Worm (Caenorhabditis elegans) whole organism, late embryonic: Measurements from ENCODE around the gene K06H6.1.

Experiments used
- C08G9.2 ChIP-seq: sonication (generic microtip); optimal IDR thresholded peaks from 2 replicates; lab custom pipeline; 2016; ENCODE audit warnings: mild to moderate bottlenecking, missing genetic modification characterization, moderate library complexity, missing compliant biosample characterization
- F13H6.1 ChIP-seq: sonication (generic microtip); optimal IDR thresholded peaks from 2 replicates; lab custom pipeline; 2016; ENCODE audit warnings: missing genetic modification characterization, missing compliant biosample characterization
- K02D7.2 ChIP-seq: sonication (generic microtip); optimal IDR thresholded peaks from 2 replicates; lab custom pipeline; 2017; ENCODE audit warnings: mild to moderate bottlenecking, missing genetic modification characterization, missing compliant biosample characterization
- K09A11.1 ChIP-seq: sonication (generic microtip); optimal IDR thresholded peaks from 2 replicates; lab custom pipeline; 2017; ENCODE audit warnings: antibody characterized with exemption, mild to moderate bottlenecking, missing genetic modification characterization, missing compliant biosample characterization; ENCODE audit not compliant: insufficient read depth
- T23F11.4 ChIP-seq: fragments of 200-800 bp; sonication (Bioruptor generic); optimal IDR thresholded peaks from 2 replicates; lab custom pipeline; 2018; ENCODE audit warnings: mild to moderate bottlenecking, missing genetic modification characterization, missing compliant biosample characterization
- ahr-1 ChIP-seq: sonication (generic microtip); optimal IDR thresholded peaks from 2 replicates; lab custom pipeline; 2016; ENCODE audit warnings: missing genetic modification characterization, missing compliant biosample characterization
- ama-1 ChIP-seq: fragments of 150-350 bp; optimal IDR thresholded peaks from 2 replicates; lab custom pipeline; 2014
- ceh-19 ChIP-seq: fragments of 200-800 bp; sonication (Bioruptor generic); optimal IDR thresholded peaks from 2 replicates; lab custom pipeline; 2018; ENCODE audit warnings: mild to moderate bottlenecking, missing genetic modification characterization, missing compliant biosample characterization
- ceh-2 ChIP-seq: sonication (generic microtip); optimal IDR thresholded peaks from 2 replicates; lab custom pipeline; 2016; ENCODE audit warnings: missing genotype, missing genetic modification characterization, missing compliant biosample characterization
- ceh-22 ChIP-seq: sonication (generic microtip); optimal IDR thresholded peaks from 2 replicates; lab custom pipeline; 2017; ENCODE audit warnings: missing biosample characterization, missing genetic modification characterization
- ceh-24 ChIP-seq: sonication (generic microtip); optimal IDR thresholded peaks from 2 replicates; lab custom pipeline; 2016; ENCODE audit warnings: mild to moderate bottlenecking, missing genetic modification characterization, missing compliant biosample characterization
- ceh-31 ChIP-seq: sonication (generic microtip); optimal IDR thresholded peaks from 2 replicates; lab custom pipeline; 2016; ENCODE audit warnings: missing genetic modification characterization, missing compliant biosample characterization
- ceh-6 ChIP-seq: fragments of 200-800 bp; sonication (Bioruptor generic); optimal IDR thresholded peaks from 2 replicates; lab custom pipeline; 2018; ENCODE audit warnings: mild to moderate bottlenecking, missing genetic modification characterization, missing compliant biosample characterization
- ceh-9 ChIP-seq: sonication (generic microtip); optimal IDR thresholded peaks from 2 replicates; lab custom pipeline; 2016; ENCODE audit warnings: mild to moderate bottlenecking, missing genetic modification characterization, inconsistent platforms, missing compliant biosample characterization
- che-1 ChIP-seq: sonication (generic microtip); optimal IDR thresholded peaks from 2 replicates; lab custom pipeline; 2016; ENCODE audit warnings: mild to moderate bottlenecking, missing genetic modification characterization, missing compliant biosample characterization
- dve-1 ChIP-seq: sonication (generic microtip); optimal IDR thresholded peaks from 2 replicates; lab custom pipeline; 2017; ENCODE audit warnings: antibody characterized with exemption, mild to moderate bottlenecking, missing genetic modification characterization, missing compliant biosample characterization
- elt-2 ChIP-seq: sonication (generic microtip); optimal IDR thresholded peaks from 2 replicates; lab custom pipeline; 2016; ENCODE audit warnings: missing genetic modification reagents, missing genetic modification characterization, missing compliant biosample characterization
- elt-4 ChIP-seq: sonication (generic microtip); optimal IDR thresholded peaks from 2 replicates; lab custom pipeline; 2016; ENCODE audit warnings: missing genetic modification characterization, missing compliant biosample characterization
- ets-4 ChIP-seq: sonication (generic microtip); optimal IDR thresholded peaks from 2 replicates; lab custom pipeline; 2016; ENCODE audit warnings: missing genetic modification characterization, missing compliant biosample characterization
- eyg-1 ChIP-seq: sonication (generic microtip); optimal IDR thresholded peaks from 2 replicates; lab custom pipeline; 2016; ENCODE audit warnings: missing genotype, missing genetic modification characterization, missing compliant biosample characterization
- fax-1 ChIP-seq: sonication (generic microtip); optimal IDR thresholded peaks from 2 replicates; lab custom pipeline; 2016; ENCODE audit warnings: missing genotype, missing genetic modification characterization, missing compliant biosample characterization
- fkh-10 ChIP-seq: fragments of 150-350 bp; optimal IDR thresholded peaks from 2 replicates; lab custom pipeline; 2014; ENCODE audit warnings: missing biosample characterization, missing genetic modification reagents, missing genetic modification characterization
- hlh-15 ChIP-seq: sonication (generic microtip); optimal IDR thresholded peaks from 2 replicates; lab custom pipeline; 2016; ENCODE audit warnings: missing genetic modification characterization, missing compliant biosample characterization
- hlh-30 ChIP-seq: sonication (generic microtip); optimal IDR thresholded peaks from 2 replicates; lab custom pipeline; 2017; ENCODE audit warnings: antibody characterized with exemption, missing genetic modification characterization, missing compliant biosample characterization; ENCODE audit not compliant: insufficient read depth
- hlh-6 ChIP-seq: sonication (generic microtip); optimal IDR thresholded peaks from 2 replicates; lab custom pipeline; 2016; ENCODE audit warnings: missing genotype, missing genetic modification characterization, missing compliant biosample characterization
- hlh-8 ChIP-seq: sonication (generic microtip); optimal IDR thresholded peaks from 2 replicates; lab custom pipeline; 2016; ENCODE audit warnings: missing genotype, missing genetic modification characterization, missing compliant biosample characterization
- lim-6 ChIP-seq: sonication (generic microtip); optimal IDR thresholded peaks from 2 replicates; lab custom pipeline; 2016; ENCODE audit warnings: missing genetic modification characterization, missing compliant biosample characterization
- lin-11 ChIP-seq: fragments of 200-800 bp; sonication (Bioruptor generic); optimal IDR thresholded peaks from 2 replicates; lab custom pipeline; 2018; ENCODE audit warnings: mild to moderate bottlenecking, missing genetic modification characterization, missing compliant biosample characterization
- madf-2 ChIP-seq: sonication (generic microtip); optimal IDR thresholded peaks from 2 replicates; lab custom pipeline; 2017; ENCODE audit warnings: missing genetic modification characterization, missing compliant biosample characterization
- mec-3 ChIP-seq: sonication (generic microtip); optimal IDR thresholded peaks from 2 replicates; lab custom pipeline; 2016; ENCODE audit warnings: borderline replicate concordance, missing genetic modification characterization, missing compliant biosample characterization
- nfya-1 ChIP-seq: sonication (generic microtip); optimal IDR thresholded peaks from 2 replicates; lab custom pipeline; 2017; ENCODE audit warnings: missing genetic modification characterization, mild to moderate bottlenecking, missing compliant biosample characterization, antibody characterized with exemption, moderate library complexity
- odd-2 ChIP-seq: sonication (generic microtip); optimal IDR thresholded peaks from 2 replicates; lab custom pipeline; 2017; ENCODE audit warnings: antibody characterized with exemption, mild to moderate bottlenecking, missing genetic modification characterization, missing compliant biosample characterization
- pat-9 ChIP-seq: fragments of 200-800 bp; sonication (Bioruptor generic); optimal IDR thresholded peaks from 2 replicates; lab custom pipeline; 2018; ENCODE audit warnings: mild to moderate bottlenecking, missing genetic modification characterization, moderate library complexity, missing compliant biosample characterization
- pha-2 ChIP-seq: sonication (generic microtip); optimal IDR thresholded peaks from 2 replicates; lab custom pipeline; 2017; ENCODE audit warnings: mild to moderate bottlenecking, missing genetic modification characterization, missing compliant biosample characterization
- pha-4 ChIP-seq: fragments of 150-350 bp; optimal IDR thresholded peaks from 2 replicates; lab custom pipeline; 2018; ENCODE audit warnings: missing biosample characterization, missing genetic modification reagents, missing genetic modification characterization
- pqm-1 ChIP-seq: sonication (generic microtip); optimal IDR thresholded peaks from 2 replicates; lab custom pipeline; 2016; ENCODE audit warnings: missing genetic modification characterization, missing compliant biosample characterization
- pros-1 ChIP-seq: fragments of 150-350 bp; optimal IDR thresholded peaks from 2 replicates; lab custom pipeline; 2014; ENCODE audit warnings: missing biosample characterization, missing genetic modification reagents, missing genetic modification characterization
- ref-2 ChIP-seq: sonication (generic microtip); optimal IDR thresholded peaks from 2 replicates; lab custom pipeline; 2016; ENCODE audit warnings: missing genetic modification characterization, missing compliant biosample characterization
- sdc-2 ChIP-seq: sonication (generic microtip); optimal IDR thresholded peaks from 2 replicates; lab custom pipeline; 2016; ENCODE audit warnings: missing genotype, missing genetic modification characterization, missing compliant biosample characterization
- sox-4 ChIP-seq: sonication (generic microtip); optimal IDR thresholded peaks from 2 replicates; lab custom pipeline; 2017; ENCODE audit warnings: mild to moderate bottlenecking, missing genetic modification characterization, inconsistent platforms, missing compliant biosample characterization
- tbx-7 ChIP-seq: sonication (generic microtip); optimal IDR thresholded peaks from 2 replicates; lab custom pipeline; 2016; ENCODE audit warnings: missing genotype, missing genetic modification characterization, missing compliant biosample characterization
- ttx-3 ChIP-seq: sonication (generic microtip); optimal IDR thresholded peaks from 2 replicates; lab custom pipeline; 2016; ENCODE audit warnings: missing genetic modification reagents, missing genetic modification characterization, missing compliant biosample characterization
- unc-42 ChIP-seq: sonication (generic microtip); optimal IDR thresholded peaks from 2 replicates; lab custom pipeline; 2016; ENCODE audit warnings: missing genotype, missing genetic modification characterization, missing compliant biosample characterization

The K06H6.1 gene

ce11 chrV:576918-577317 lies 11.0 kb upstream of the K06H6.1 start:
- TF ChIP-seq C08G9.2 (tag; lab: Kevin White, UChicago) (no peak), lin-11 (tag; lab: Kevin White, UChicago) (no peak), ceh-24 (tag; lab: Kevin White, UChicago) (no peak), ama-1 (no peak), pha-4 (no peak), ceh-19 (no peak), madf-2 (tag; lab: Kevin White, UChicago) (no peak)

- TF ChIP-seq elt-4 (no peak), ceh-2 (tag; lab: Kevin White, UChicago) (no peak), madf-2 (tag; lab: Kevin White, UChicago) (no peak), hlh-15 (tag; lab: Kevin White, UChicago) (no peak), pqm-1 (tag; lab: Kevin White, UChicago) (no peak), sdc-2 (no peak), mec-3 (tag; lab: Kevin White, UChicago) (no peak), pat-9 (tag; lab: Kevin White, UChicago) (no peak), T23F11.4 (GFP tag; lab: Kevin White, UChicago) (no peak), elt-2 (no peak)
Observed at ce11 chrV:578977-579376, 8.9 kb upstream of the K06H6.1 start, which contains the start of gene K06H6.4. Gene K06H6.4, plus strand, starts transcription at chrV:579277.

- TF ChIP-seq tbx-7 (tag; lab: Kevin White, UChicago), result no peak
- no peak for TF ChIP-seq fkh-10 (GFP tag; lab: Kevin White, UChicago)
- TF ChIP-seq hlh-8 (tag; lab: Kevin White, UChicago), result no peak
- TF ChIP-seq mec-3 (tag; lab: Kevin White, UChicago), result no peak
- TF ChIP-seq ceh-22 (tag; lab: Kevin White, UChicago), result no peak
- no peak for TF ChIP-seq K09A11.1 (tag; lab: Kevin White, UChicago)
- no peak for TF ChIP-seq ets-4 (tag; lab: Kevin White, UChicago)
- TF ChIP-seq unc-42, result no peak
- TF ChIP-seq odd-2 (tag; lab: Kevin White, UChicago), result no peak
- no peak for TF ChIP-seq sox-4
- no peak for TF ChIP-seq hlh-15 (tag; lab: Kevin White, UChicago)
- TF ChIP-seq ahr-1 (tag; lab: Kevin White, UChicago), result no peak
- no peak for TF ChIP-seq pat-9 (tag; lab: Kevin White, UChicago)
- TF ChIP-seq hlh-6 (tag; lab: Kevin White, UChicago), result no peak
- TF ChIP-seq pha-2 (tag; lab: Kevin White, UChicago), result no peak
- no peak for TF ChIP-seq ceh-6 (GFP tag; lab: Kevin White, UChicago)
Observed at ce11 chrV:581616-582015, 6.3 kb upstream of the K06H6.1 start, which contains the start of gene nstp-7. Gene nstp-7, plus strand, starts transcription at chrV:581916.

ce11 chrV:585472-585871 lies 2.4 kb upstream of the K06H6.1 start, which contains the start of gene K06H6.2:
Gene K06H6.2, plus strand, starts transcription at chrV:585772.
- TF ChIP-seq elt-4 (no peak), dve-1 (no peak), fax-1 (tag; lab: Kevin White, UChicago) (no peak), ceh-6 (GFP tag; lab: Kevin White, UChicago) (no peak), hlh-6 (tag; lab: Kevin White, UChicago) (no peak), K02D7.2 (tag; lab: Kevin White, UChicago) (no peak), ceh-31 (no peak), madf-2 (tag; lab: Kevin White, UChicago) (no peak), F13H6.1 (no peak), nfya-1 (tag; lab: Kevin White, UChicago) (no peak)

- no peak for TF ChIP-seq fkh-10 (GFP tag; lab: Kevin White, UChicago)
- TF ChIP-seq ttx-3 (tag; lab: Kevin White, UChicago), result no peak
- no peak for TF ChIP-seq hlh-30 (tag; lab: Kevin White, UChicago)
- TF ChIP-seq ceh-9 (tag; lab: Kevin White, UChicago), result no peak
- no peak for TF ChIP-seq ref-2 (tag; lab: Kevin White, UChicago)
- TF ChIP-seq che-1, result no peak
- no peak for TF ChIP-seq lin-11 (tag; lab: Kevin White, UChicago)
- TF ChIP-seq pha-4, result no peak
- no peak for TF ChIP-seq pqm-1 (tag; lab: Kevin White, UChicago)
- TF ChIP-seq pros-1 (tag; lab: Kevin White, UChicago), result no peak
- TF ChIP-seq eyg-1 (tag; lab: Kevin White, UChicago), result no peak
- TF ChIP-seq lim-6 (tag; lab: Kevin White, UChicago), result no peak
- TF ChIP-seq, all 69 proteins: peak for 0
Observed at ce11 chrV:590182-590581, 2.3 kb downstream of the K06H6.1 start, which contains the start of gene ZK488.6. Gene ZK488.6, plus strand, starts transcription at chrV:590482.
